Worm (Caenorhabditis elegans) whole organism, L3 larva: ENCODE results near the gene dpy-30.

Source experiments
- daf-12 ChIP-seq: fragments of 150-350 bp; optimal IDR thresholded peaks from 2 replicates; lab custom pipeline; 2014; ENCODE audit warnings: missing biosample characterization, missing genetic modification reagents, missing genetic modification characterization
- fkh-10 ChIP-seq: sonication (generic microtip); optimal IDR thresholded peaks from 2 replicates; lab custom pipeline; 2017; ENCODE audit warnings: missing biosample characterization, missing genetic modification reagents, missing genetic modification characterization
- nhr-11 ChIP-seq: fragments of 150-350 bp; optimal IDR thresholded peaks from 2 replicates; lab custom pipeline; 2014; ENCODE audit warnings: missing biosample characterization, missing genetic modification characterization

ce11 chrV:12158377-12158776 is 32.9 kb upstream of the dpy-30 start:
- TF ChIP-seq fkh-10 (GFP tag; lab: Kevin White, UChicago) (no peak), nhr-11 (tag; lab: Kevin White, UChicago) (no peak), daf-12 (tag; lab: Kevin White, UChicago) (no peak)
